Worm (Caenorhabditis elegans) whole organism, L2 larva: ENCODE data around the gene F40H3.1.

Experiments
- C34F6.9 ChIP-seq: fragments of 150-350 bp; optimal IDR thresholded peaks from 2 replicates; lab custom pipeline; 2014; ENCODE audit warnings: missing biosample characterization, missing genetic modification characterization
- F13H6.1 ChIP-seq: sonication (generic microtip); optimal IDR thresholded peaks from 2 replicates; lab custom pipeline; 2016; ENCODE audit warnings: missing genetic modification characterization, missing compliant biosample characterization
- R02D3.7 ChIP-seq: fragments of 150-350 bp; optimal IDR thresholded peaks from 2 replicates; lab custom pipeline; 2014; ENCODE audit warnings: missing biosample characterization, missing genetic modification characterization
- aly-2 ChIP-seq: fragments of 150-350 bp; optimal IDR thresholded peaks from 2 replicates; lab custom pipeline; 2014; ENCODE audit warnings: missing biosample characterization, missing genetic modification characterization
- blmp-1 ChIP-seq: sonication (generic microtip); optimal IDR thresholded peaks from 2 replicates; lab custom pipeline; 2017; ENCODE audit warnings: missing genetic modification characterization, mild to moderate bottlenecking, missing compliant biosample characterization, antibody characterized with exemption, moderate library complexity; ENCODE audit not compliant: insufficient read depth
- ceh-16 ChIP-seq: fragments of 150-350 bp; optimal IDR thresholded peaks from 2 replicates; lab custom pipeline; 2014; ENCODE audit warnings: missing biosample characterization, missing genetic modification characterization
- crh-2 ChIP-seq: sonication (generic microtip); optimal IDR thresholded peaks from 2 replicates; lab custom pipeline; 2017; ENCODE audit warnings: missing biosample characterization, missing genetic modification characterization
- dmd-4 ChIP-seq: sonication (generic microtip); optimal IDR thresholded peaks from 2 replicates; lab custom pipeline; 2017; ENCODE audit warnings: missing biosample characterization, missing genetic modification characterization
- elt-1 ChIP-seq: fragments of 150-350 bp; optimal IDR thresholded peaks from 2 replicates; lab custom pipeline; 2014; ENCODE audit warnings: missing biosample characterization, missing genetic modification characterization
- fos-1 ChIP-seq: fragments of 150-350 bp; optimal IDR thresholded peaks from 2 replicates; lab custom pipeline; 2014; ENCODE audit warnings: missing biosample characterization, missing genetic modification characterization
- gmeb-1 ChIP-seq: fragments of 150-350 bp; optimal IDR thresholded peaks from 2 replicates; lab custom pipeline; 2014; ENCODE audit warnings: missing biosample characterization, missing genetic modification characterization
- lin-11 ChIP-seq: fragments of 150-350 bp; sonication (generic microtip); optimal IDR thresholded peaks from 2 replicates; lab custom pipeline; 2014; ENCODE audit warnings: missing biosample characterization, missing genetic modification characterization, inconsistent platforms, mixed read lengths
- lin-39 ChIP-seq: fragments of 150-350 bp; optimal IDR thresholded peaks from 2 replicates; lab custom pipeline; 2014; ENCODE audit warnings: missing biosample characterization, missing genetic modification reagents, missing genetic modification characterization
- lsy-2 ChIP-seq, 2 experiments: fragments of 150-350 bp in 1 of 2; sonication (generic microtip) in 1 of 2; optimal IDR thresholded peaks; 2 replicates each; lab custom pipeline; 2014 to 2017; ENCODE audit warnings: missing biosample characterization in 2 of 2, missing genetic modification characterization in 2 of 2
- mab-5 ChIP-seq: fragments of 150-350 bp; optimal IDR thresholded peaks from 2 replicates; lab custom pipeline; 2014; ENCODE audit warnings: missing biosample characterization, missing genetic modification characterization
- mbf-1 ChIP-seq: sonication (generic microtip); optimal IDR thresholded peaks from 2 replicates; lab custom pipeline; 2017; ENCODE audit warnings: missing biosample characterization, missing genetic modification characterization
- mdl-1 ChIP-seq, 2 experiments: fragments of 150-350 bp in 1 of 2; sonication (generic microtip) in 1 of 2; optimal IDR thresholded peaks; 2 replicates each; lab custom pipeline; 2017; ENCODE audit warnings: missing biosample characterization in 2 of 2, missing genetic modification characterization in 2 of 2
- nhr-10 ChIP-seq: sonication (generic microtip); optimal IDR thresholded peaks from 2 replicates; lab custom pipeline; 2017; ENCODE audit warnings: missing biosample characterization, missing genetic modification characterization
- nhr-11 ChIP-seq: fragments of 150-350 bp; optimal IDR thresholded peaks from 2 replicates; lab custom pipeline; 2014; ENCODE audit warnings: missing biosample characterization, missing genetic modification characterization
- nhr-12 ChIP-seq: fragments of 150-350 bp; optimal IDR thresholded peaks from 2 replicates; lab custom pipeline; 2014; ENCODE audit warnings: missing biosample characterization, missing genetic modification characterization
- nhr-21 ChIP-seq: fragments of 150-350 bp; optimal IDR thresholded peaks from 2 replicates; lab custom pipeline; 2014; ENCODE audit warnings: missing biosample characterization, missing genetic modification characterization
- nhr-23 ChIP-seq: fragments of 150-350 bp; optimal IDR thresholded peaks from 2 replicates; lab custom pipeline; 2014; ENCODE audit warnings: missing biosample characterization, missing genetic modification reagents, missing genetic modification characterization
- nhr-237 ChIP-seq: fragments of 150-350 bp; optimal IDR thresholded peaks from 2 replicates; lab custom pipeline; 2014; ENCODE audit warnings: missing biosample characterization, missing genetic modification characterization
- nhr-25 ChIP-seq: fragments of 150-350 bp; sonication (generic microtip); optimal IDR thresholded peaks from 3 replicates; lab custom pipeline; 2014; ENCODE audit warnings: missing biosample characterization, missing genetic modification characterization
- nhr-6 ChIP-seq: fragments of 150-350 bp; optimal IDR thresholded peaks from 2 replicates; lab custom pipeline; 2014; ENCODE audit warnings: missing biosample characterization, missing genetic modification characterization
- nhr-77 ChIP-seq: fragments of 150-350 bp; optimal IDR thresholded peaks from 2 replicates; lab custom pipeline; 2014; ENCODE audit warnings: missing biosample characterization, missing genetic modification characterization
- sem-4 ChIP-seq: fragments of 150-350 bp; optimal IDR thresholded peaks from 2 replicates; lab custom pipeline; 2014; ENCODE audit warnings: missing biosample characterization, missing genetic modification reagents, missing genetic modification characterization
- sma-9 ChIP-seq, 2 experiments: fragments of 150-350 bp in 1 of 2; sonication (generic microtip) in 1 of 2; optimal IDR thresholded peaks; 2 replicates each; lab custom pipeline; 2014 to 2016; ENCODE audit warnings: missing genetic modification characterization in 2 of 2, mild to moderate bottlenecking in 1 of 2, missing biosample characterization in 1 of 2, missing compliant biosample characterization in 1 of 2, missing genetic modification reagents in 1 of 2, moderate library complexity in 1 of 2
- snpc-4 ChIP-seq: fragments of 150-350 bp; optimal IDR thresholded peaks from 2 replicates; lab custom pipeline; 2014; ENCODE audit warnings: missing biosample characterization, missing genetic modification characterization
- unc-39 ChIP-seq: fragments of 150-350 bp; optimal IDR thresholded peaks from 2 replicates; lab custom pipeline; 2014; ENCODE audit warnings: missing biosample characterization, missing genetic modification characterization
- unc-55 ChIP-seq: fragments of 150-350 bp; sonication (generic microtip); optimal IDR thresholded peaks from 3 replicates; lab custom pipeline; 2014; ENCODE audit warnings: missing biosample characterization, missing genetic modification reagents, missing genetic modification characterization
- unc-62 ChIP-seq: fragments of 150-350 bp; optimal IDR thresholded peaks from 2 replicates; lab custom pipeline; 2014; ENCODE audit warnings: missing biosample characterization, missing genetic modification reagents, missing genetic modification characterization
- ztf-11 ChIP-seq: sonication (generic microtip); optimal IDR thresholded peaks from 2 replicates; lab custom pipeline; 2017; ENCODE audit warnings: missing biosample characterization, missing genetic modification characterization
- ztf-4 ChIP-seq: fragments of 150-350 bp; optimal IDR thresholded peaks from 2 replicates; lab custom pipeline; 2014; ENCODE audit warnings: missing biosample characterization, missing genetic modification characterization

The F40H3.1 gene

ce11 chrII:6149434-6149833 lies 30.2 kb upstream of the F40H3.1 start:
- TF ChIP-seq C34F6.9 (tag; lab: Kevin White, UChicago) (no peak), nhr-6 (tag; lab: Kevin White, UChicago) (no peak), unc-55 (GFP tag; lab: Kevin White, UChicago) (no peak), lsy-2 (tag; optimal IDR thresholded peaks at IDR 0.05; lab: Kevin White, UChicago) (peak in 1 of 2 experiments; percentile 0), lin-39 (no peak)
- TF ChIP-seq, all 48 proteins: peak for 1

ce11 chrII:6158111-6158510 lies 21.5 kb upstream of the F40H3.1 start:
- TF ChIP-seq nhr-6 (tag; lab: Kevin White, UChicago) (no peak), lin-11 (tag; lab: Kevin White, UChicago) (no peak), unc-62 (GFP tag; lab: Kevin White, UChicago) (no peak), lin-39 (no peak), unc-55 (GFP tag; lab: Kevin White, UChicago) (no peak), blmp-1 (tag; lab: Kevin White, UChicago) (no peak), snpc-4 (tag; lab: Kevin White, UChicago) (no peak), nhr-77 (tag; lab: Kevin White, UChicago) (no peak), lsy-2 (tag; optimal IDR thresholded peaks at IDR 0.05; lab: Kevin White, UChicago) (no peak), nhr-25 (no peak)

ce11 chrII:6160994-6161393 lies 18.6 kb upstream of the F40H3.1 start, which contains the start of gene exp-1:
Gene exp-1 (minus strand): TSS chrII:6161094.
- TF ChIP-seq mbf-1 (tag; lab: Kevin White, UChicago) (no peak), aly-2 (tag; lab: Kevin White, UChicago) (no peak), unc-39 (no peak), ceh-16 (tag; lab: Kevin White, UChicago) (no peak), ztf-4 (tag; lab: Kevin White, UChicago) (no peak), nhr-10 (tag; lab: Kevin White, UChicago) (no peak), sem-4 (no peak), gmeb-1 (tag; lab: Kevin White, UChicago) (no peak)

ce11 chrII:6165152-6165551 lies 14.5 kb upstream of the F40H3.1 start:
- TF ChIP-seq nhr-11 (tag; lab: Kevin White, UChicago) (no peak), ceh-16 (tag; lab: Kevin White, UChicago) (no peak), fos-1 (no peak), mdl-1 (tag; optimal IDR thresholded peaks at IDR 0.05; lab: Kevin White, UChicago) (no peak), elt-1 (tag; lab: Kevin White, UChicago) (no peak), nhr-25 (no peak), F13H6.1 (tag; lab: Kevin White, UChicago) (no peak), dmd-4 (no peak), mbf-1 (tag; lab: Kevin White, UChicago) (no peak)

ce11 chrII:6168714-6169113 lies 10.9 kb upstream of the F40H3.1 start:
- TF ChIP-seq mbf-1 (tag; lab: Kevin White, UChicago) (no peak), R02D3.7 (no peak), gmeb-1 (tag; lab: Kevin White, UChicago) (no peak), elt-1 (tag; lab: Kevin White, UChicago) (no peak), blmp-1 (tag; lab: Kevin White, UChicago) (no peak), nhr-11 (tag; lab: Kevin White, UChicago) (no peak), fos-1 (no peak), lsy-2 (tag; optimal IDR thresholded peaks at IDR 0.05; lab: Kevin White, UChicago) (no peak), nhr-23 (tag; lab: Kevin White, UChicago) (no peak), ztf-11 (tag; lab: Kevin White, UChicago) (no peak), sma-9 (GFP tag; optimal IDR thresholded peaks at IDR 0.05; lab: Kevin White, UChicago) (no peak), sma-9 (tag; optimal IDR thresholded peaks at IDR 0.05; lab: Kevin White, UChicago) (no peak)

- TF ChIP-seq sma-9 (GFP tag; optimal IDR thresholded peaks at IDR 0.05; lab: Kevin White, UChicago), result no peak
- no peak for TF ChIP-seq sma-9 (tag; optimal IDR thresholded peaks at IDR 0.05; lab: Kevin White, UChicago)
- TF ChIP-seq dmd-4, result no peak
- no peak for TF ChIP-seq nhr-237
- TF ChIP-seq nhr-10 (tag; lab: Kevin White, UChicago), result no peak
- TF ChIP-seq crh-2, result no peak
- TF ChIP-seq mab-5 (tag; lab: Kevin White, UChicago), result no peak
- TF ChIP-seq nhr-21 (tag; lab: Kevin White, UChicago), result no peak
- no peak for TF ChIP-seq ztf-4 (tag; lab: Kevin White, UChicago)
- TF ChIP-seq R02D3.7, result no peak
- no peak for TF ChIP-seq nhr-6 (tag; lab: Kevin White, UChicago)
- TF ChIP-seq nhr-12 (tag; lab: Kevin White, UChicago), result no peak
- no peak for TF ChIP-seq nhr-11 (tag; lab: Kevin White, UChicago)
Observed at ce11 chrII:6169156-6169555, 10.5 kb upstream of the F40H3.1 start, which contains the start of gene hst-3.1. Gene hst-3.1 (minus strand): TSS chrII:6169256.
